Worm (Caenorhabditis elegans): ENCODE measurements around the gene best-9.

DNA sequence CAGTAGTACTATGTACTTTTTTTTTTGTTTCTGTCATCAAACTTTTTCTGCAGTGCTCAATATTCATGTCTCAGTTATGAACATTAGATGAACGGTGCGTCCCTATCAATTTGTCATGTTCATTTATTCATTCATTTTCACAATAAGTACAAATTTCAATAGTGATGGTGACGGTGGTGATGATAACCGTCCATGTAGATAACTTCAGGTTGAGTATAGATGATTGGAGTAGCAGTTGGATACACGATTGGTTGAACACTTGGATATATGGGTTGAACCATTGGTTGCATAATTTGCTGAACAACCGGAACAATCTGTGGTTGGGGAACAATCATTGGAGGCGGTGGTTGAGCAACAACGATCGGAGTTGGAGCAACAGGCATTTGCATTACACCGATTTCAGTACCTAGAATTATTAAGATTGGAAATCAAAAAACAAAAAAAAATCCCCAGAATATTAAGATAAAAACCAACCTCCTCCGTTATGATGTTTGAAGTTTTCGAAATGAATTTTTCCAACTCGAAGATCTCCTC, 27.6 kb downstream of the best-9 start:
- TF ChIP-seq hlh-4 (tag; optimal IDR thresholded peaks at IDR 0.05) (no peak), lin-15B (tag; optimal IDR thresholded peaks at IDR 0.05) (no peak), snpc-4 (tag; optimal IDR thresholded peaks at IDR 0.05) (no peak), ama-1 (optimal IDR thresholded peaks at IDR 0.05) (no peak), fkh-10 (GFP tag; optimal IDR thresholded peaks at IDR 0.05) (no peak), rnt-1 (tag; optimal IDR thresholded peaks at IDR 0.05) (no peak), zag-1 (tag; optimal IDR thresholded peaks at IDR 0.05) (no peak), isw-1 (GFP tag; IDR thresholded peaks at IDR 0.05) (no peak)

Measured in whole organism, L1 larva.